Worm (Caenorhabditis elegans) whole organism, L4/young adult: ENCODE measurements around the gene F21C10.3.

Experiments used
- W03F9.2 ChIP-seq: fragments of 150-350 bp; optimal IDR thresholded peaks from 2 replicates; lab custom pipeline; 2014; ENCODE audit warnings: missing biosample characterization, missing genetic modification characterization
- dao-5 ChIP-seq: sonication (generic microtip); optimal IDR thresholded peaks from 2 replicates; lab custom pipeline; 2016; ENCODE audit warnings: missing genotype, missing genetic modification characterization, moderate library complexity, missing compliant biosample characterization
- him-1 ChIP-seq: sonication (generic microtip); optimal IDR thresholded peaks from 2 replicates; lab custom pipeline; 2016; ENCODE audit warnings: missing genotype, missing genetic modification reagents, missing genetic modification characterization, missing compliant biosample characterization

Gene F21C10.3

ce11 chrV:9132043-9132442 is 4.2 kb downstream of the F21C10.3 start, which contains the start of gene F21C10.1:
TSS of gene F21C10.1 (plus strand) at chrV:9132343.
- no peak for TF ChIP-seq dao-5
- TF ChIP-seq W03F9.2: no peak
- no peak for TF ChIP-seq him-1 (tag; lab: Kevin White, UChicago)

ce11 chrV:9133950-9134349 is 6.1 kb downstream of the F21C10.3 start, which contains the start of gene B0222.1:
TSS of gene B0222.1 (plus strand) at chrV:9134255.
- TF ChIP-seq him-1 (tag; lab: Kevin White, UChicago) (no peak), W03F9.2 (no peak), dao-5 (no peak)

DNA sequence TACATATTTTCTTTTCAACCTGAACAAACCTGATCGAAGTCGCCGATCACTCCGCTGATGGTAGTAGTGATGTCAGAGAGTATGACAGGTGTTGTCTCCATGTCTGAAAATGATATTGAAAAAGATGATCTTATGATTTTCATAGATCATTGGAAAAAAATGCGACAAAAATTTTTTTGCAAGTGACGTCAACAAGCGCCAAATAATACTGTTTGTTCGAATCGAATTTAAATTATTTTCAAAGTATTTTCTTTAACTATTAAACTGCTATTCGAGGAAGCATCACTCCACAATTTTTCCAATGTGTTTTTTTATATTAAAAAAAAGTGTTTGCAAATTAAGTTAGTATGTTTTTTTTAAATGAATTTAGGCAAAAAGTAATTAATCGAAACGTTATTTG is 9.7 kb downstream of the F21C10.3 start, which contains the start of gene pitr-2:
Gene pitr-2 (minus strand): TSS at position 101 of the 400 bp plus-strand sequence.
- TF ChIP-seq W03F9.2: no peak
- TF ChIP-seq dao-5: no peak
- no peak for TF ChIP-seq him-1 (tag; lab: Kevin White, UChicago)

- TF ChIP-seq W03F9.2 (no peak), dao-5 (no peak), him-1 (tag; lab: Kevin White, UChicago) (no peak)
Observed at ce11 chrV:9141297-9141696, 13.4 kb downstream of the F21C10.3 start, which contains the start of gene pitr-3. TSS of gene pitr-3 (minus strand) at chrV:9141397.

ce11 chrV:9143896-9144295 is 16.0 kb downstream of the F21C10.3 start:
- no peak for TF ChIP-seq dao-5
- no peak for TF ChIP-seq him-1 (tag; lab: Kevin White, UChicago)
- no peak for TF ChIP-seq W03F9.2

DNA sequence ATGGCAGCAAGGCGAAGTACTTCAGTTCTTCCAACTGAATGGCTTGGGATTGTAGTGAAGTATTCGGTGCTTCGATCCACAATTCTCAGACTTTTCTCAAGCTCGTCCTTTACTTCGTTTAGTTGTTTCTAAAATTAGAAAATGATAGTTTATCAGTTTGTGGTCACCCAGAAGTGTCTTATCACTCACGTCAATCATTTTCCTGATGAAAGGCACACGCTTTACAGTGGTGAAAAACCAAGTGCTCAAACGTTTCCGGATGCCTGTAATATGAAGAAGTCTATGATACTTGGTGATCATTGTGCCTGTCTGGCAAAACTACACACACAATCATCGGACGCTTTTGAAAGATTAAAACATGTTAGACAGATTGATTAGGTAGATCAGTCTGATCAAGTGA is 18.3 kb downstream of the F21C10.3 start:
- TF ChIP-seq him-1 (tag; lab: Kevin White, UChicago) (no peak), dao-5 (no peak), W03F9.2 (no peak)

DNA sequence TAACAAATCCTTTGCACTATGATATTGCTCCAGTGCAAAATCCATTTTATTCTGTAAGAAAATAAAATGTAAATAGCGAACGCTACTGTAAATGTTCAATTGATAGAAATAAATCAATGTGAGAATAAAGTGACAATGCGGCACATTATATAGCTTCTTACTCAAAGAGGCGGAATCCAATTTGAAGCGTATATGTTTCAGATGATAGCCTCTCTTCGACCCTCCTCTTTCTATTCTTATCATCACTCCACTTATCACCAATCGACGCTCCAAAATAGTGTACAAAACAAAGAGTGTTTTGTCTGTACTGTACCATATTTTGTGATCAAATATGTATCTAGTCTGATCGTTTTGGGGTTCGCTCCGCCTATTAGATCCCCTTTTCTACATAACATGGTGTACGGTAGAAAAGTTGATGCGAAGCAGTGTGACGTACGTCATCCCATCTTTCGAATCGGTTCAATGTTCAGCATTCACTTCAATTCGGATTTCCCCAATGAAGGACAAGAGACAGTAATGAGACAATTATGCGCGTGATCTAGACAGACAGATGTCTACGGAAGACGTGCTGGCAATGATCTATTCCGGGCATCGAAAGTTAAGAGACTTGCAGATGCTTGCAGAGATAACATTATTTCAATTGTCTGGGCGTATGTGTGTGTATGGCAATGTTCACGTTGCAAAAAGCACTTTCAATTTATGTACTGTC is 19.1 kb downstream of the F21C10.3 start, which contains the start of gene spl-2:
Gene spl-2 (minus strand): TSS at position 51 of the 709 bp plus-strand sequence.
- TF ChIP-seq W03F9.2: no peak

DNA sequence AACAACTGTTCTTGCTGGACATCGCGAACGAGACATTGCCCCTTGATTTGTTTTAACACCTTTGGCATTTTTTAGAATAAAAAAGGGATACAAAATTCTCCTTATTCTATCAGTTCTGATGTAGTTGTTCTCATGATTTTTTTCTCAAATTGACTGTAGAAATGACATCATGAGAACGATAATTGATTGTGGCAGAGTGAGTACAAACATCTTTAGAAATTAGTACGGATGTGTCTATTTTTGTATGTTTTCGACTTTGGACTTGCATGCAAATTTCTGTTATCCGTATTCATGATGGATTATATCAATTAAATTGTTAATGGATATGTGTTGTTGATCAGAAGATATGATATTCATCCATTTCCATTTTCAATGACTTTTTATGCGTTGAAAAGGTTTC is 20.3 kb downstream of the F21C10.3 start:
- no peak for TF ChIP-seq W03F9.2
- TF ChIP-seq him-1 (tag; lab: Kevin White, UChicago): no peak

DNA sequence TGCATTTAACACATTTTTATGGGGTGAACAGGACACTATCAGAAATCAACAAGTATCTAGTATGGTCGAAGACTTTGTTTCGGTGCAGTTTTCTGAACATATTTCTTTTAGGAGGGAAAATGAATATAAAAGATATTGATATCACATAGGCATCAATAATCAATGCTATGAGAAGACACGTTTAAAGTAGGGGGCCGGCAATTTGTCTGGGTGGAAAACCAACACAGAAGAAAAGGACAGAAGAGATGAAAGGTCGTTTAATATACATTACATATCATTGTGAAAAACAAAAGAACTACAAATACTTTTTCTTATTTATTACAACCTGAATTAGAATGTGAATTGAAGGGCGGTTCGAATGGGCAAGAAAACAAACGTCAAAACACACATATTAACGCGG is 24.5 kb downstream of the F21C10.3 start:
- TF ChIP-seq dao-5 (no peak), W03F9.2 (no peak)

- TF ChIP-seq W03F9.2 (no peak), dao-5 (no peak), him-1 (tag; lab: Kevin White, UChicago) (no peak)
Observed at ce11 chrV:9154772-9155171, 26.9 kb downstream of the F21C10.3 start, which contains the start of gene B0222.5. TSS of gene B0222.5 (minus strand) at chrV:9154872.

DNA sequence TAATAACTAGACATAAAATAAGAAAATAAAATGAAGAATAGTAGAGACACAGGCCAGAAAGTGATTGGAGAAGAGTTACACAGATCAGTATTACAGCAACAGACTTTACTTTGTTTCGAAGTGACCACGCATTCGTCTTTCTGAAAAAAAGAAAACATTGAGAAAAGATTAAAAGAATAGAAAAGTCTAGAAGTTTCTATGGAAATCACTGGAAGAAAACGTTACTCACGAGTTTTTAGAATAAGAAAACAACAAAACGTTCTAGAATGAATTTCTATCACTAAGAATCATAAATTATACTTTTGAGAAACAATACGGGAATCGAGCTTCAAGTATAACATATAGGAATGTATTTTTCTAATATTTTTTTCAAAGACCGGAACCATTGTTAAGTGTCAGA is 27.7 kb downstream of the F21C10.3 start:
- TF ChIP-seq dao-5 (no peak), him-1 (tag; lab: Kevin White, UChicago) (no peak), W03F9.2 (no peak)

DNA sequence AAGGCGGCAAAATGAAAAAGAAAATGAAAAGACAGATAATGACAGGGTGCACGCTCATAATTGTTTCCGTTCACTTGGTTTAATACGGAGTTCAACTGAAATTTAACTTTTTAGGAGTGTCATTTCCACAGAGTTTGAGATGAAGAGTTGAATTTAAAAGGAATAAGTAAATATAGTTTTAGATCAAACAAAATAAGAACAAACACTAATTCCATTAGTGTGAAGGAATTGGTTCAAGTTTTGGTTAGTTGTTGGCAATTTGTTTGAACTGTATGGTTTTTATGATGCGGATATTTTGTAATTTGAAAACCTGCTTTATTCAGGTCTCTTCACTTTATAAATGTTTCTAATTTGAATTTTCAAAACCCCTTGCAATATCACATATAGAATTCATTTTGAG is 28.8 kb downstream of the F21C10.3 start, which contains the start of gene B0222.15:
Gene B0222.15 (minus strand): TSS at position 101 of the 400 bp plus-strand sequence.
- TF ChIP-seq him-1 (tag; lab: Kevin White, UChicago) (no peak), dao-5 (no peak), W03F9.2 (no peak)

ce11 chrV:9157597-9157996 is 29.7 kb downstream of the F21C10.3 start:
- TF ChIP-seq W03F9.2: no peak
- TF ChIP-seq dao-5: no peak
- TF ChIP-seq him-1 (tag; lab: Kevin White, UChicago): no peak

DNA sequence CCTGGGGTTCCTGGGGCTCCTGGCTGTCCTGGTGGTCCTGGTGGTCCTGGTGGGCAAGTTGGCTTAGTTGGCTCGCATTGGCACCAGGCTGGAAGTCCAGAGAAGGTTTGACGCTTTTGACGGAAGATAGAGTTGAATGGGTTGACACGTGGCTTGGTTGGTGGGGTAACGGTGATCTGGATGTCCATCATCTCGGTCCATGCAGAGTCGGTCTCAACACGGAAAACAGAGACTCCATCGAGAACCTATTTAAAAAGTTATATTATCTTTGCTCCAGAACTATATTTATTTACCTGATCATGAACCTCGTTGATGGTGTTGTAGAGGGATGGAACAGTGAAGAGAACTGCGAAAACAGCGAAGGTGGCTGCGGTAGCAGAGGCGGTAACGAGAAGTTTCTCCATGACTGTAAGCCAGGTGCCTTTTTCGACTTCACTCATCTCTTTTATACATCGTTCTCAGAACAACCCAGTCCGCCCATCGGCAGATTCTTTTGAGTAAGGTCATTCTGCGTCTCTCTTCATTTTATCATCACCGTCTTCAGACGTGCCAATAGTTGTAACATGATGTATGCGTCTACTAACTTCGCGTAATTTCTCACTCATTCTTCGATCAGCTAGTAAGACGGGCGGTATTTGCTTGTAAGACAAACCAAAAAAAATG is 32.5 kb downstream of the F21C10.3 start, which contains the start of gene col-144:
Gene col-144 (minus strand): TSS at position 419 of the 663 bp plus-strand sequence.
- TF ChIP-seq W03F9.2: no peak
- no peak for TF ChIP-seq him-1 (tag; lab: Kevin White, UChicago)
- TF ChIP-seq dao-5: no peak

DNA sequence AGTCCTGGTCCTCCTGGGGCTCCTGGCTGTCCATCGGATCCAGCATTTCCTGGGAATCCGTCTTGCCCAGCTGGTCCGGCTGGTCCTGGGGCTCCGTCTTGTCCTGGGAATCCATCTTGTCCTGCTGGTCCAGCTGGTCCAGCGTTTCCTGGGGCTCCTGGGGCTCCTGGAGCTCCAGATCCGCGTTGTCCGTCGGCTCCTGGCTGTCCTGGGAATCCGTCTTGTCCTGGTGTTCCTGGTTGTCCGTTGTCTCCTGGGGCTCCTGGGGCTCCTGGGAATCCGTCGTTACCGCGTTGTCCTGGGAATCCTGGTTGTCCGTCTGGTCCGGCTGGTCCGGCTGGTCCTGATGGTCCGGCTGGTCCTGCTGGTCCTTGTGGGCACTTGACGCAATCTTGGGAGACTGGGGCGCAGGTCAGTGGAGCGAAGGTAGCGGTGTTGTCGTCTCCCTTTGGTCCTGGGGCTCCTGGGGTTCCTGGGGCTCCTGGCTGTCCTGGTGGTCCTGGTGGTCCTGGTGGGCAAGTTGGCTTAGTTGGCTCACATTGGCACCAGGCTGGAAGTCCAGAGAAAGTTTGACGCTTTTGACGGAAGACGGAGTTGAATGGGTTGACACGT is 34.4 kb downstream of the F21C10.3 start:
- TF ChIP-seq W03F9.2: no peak
- TF ChIP-seq dao-5: no peak
- TF ChIP-seq him-1 (tag; lab: Kevin White, UChicago): no peak
